Fruit fly (Drosophila melanogaster) whole organism, prepupa: ENCODE data around the gene CG16888.

Source experiments
- CG10669 ChIP-seq: fragments of 200-800 bp; sonication (Bioruptor generic); optimal IDR thresholded peaks from 3 replicates; lab custom pipeline; 2018; ENCODE audit warnings: missing biosample characterization, mild to moderate bottlenecking, missing genetic modification characterization, moderate library complexity
- CG1621 ChIP-seq: fragments of 200-800 bp; sonication (Bioruptor generic); optimal IDR thresholded peaks from 3 replicates; lab custom pipeline; 2018; ENCODE audit warnings: missing biosample characterization, mild to moderate bottlenecking, missing genetic modification characterization
- CG16779 ChIP-seq: fragments of 200-800 bp; sonication (Bioruptor generic); optimal IDR thresholded peaks from 3 replicates; lab custom pipeline; 2017; ENCODE audit warnings: missing biosample characterization, mild to moderate bottlenecking, missing genetic modification characterization
- CG3032 ChIP-seq: fragments of 200-800 bp; optimal IDR thresholded peaks from 2 replicates; lab custom pipeline; 2019; ENCODE audit warnings: missing biosample characterization, mild to moderate bottlenecking, missing genetic modification characterization, moderate library complexity
- CG31627 ChIP-seq: fragments of 200-800 bp; sonication (Bioruptor generic); optimal IDR thresholded peaks from 3 replicates; lab custom pipeline; 2016; ENCODE audit warnings: missing biosample characterization, missing genetic modification characterization
- CG34406 ChIP-seq: fragments of 200-800 bp; sonication (Bioruptor generic); optimal IDR thresholded peaks from 3 replicates; lab custom pipeline; 2016; ENCODE audit warnings: missing biosample characterization, missing genetic modification characterization
- CG4318 ChIP-seq: fragments of 200-800 bp; sonication (Bioruptor generic); optimal IDR thresholded peaks from 3 replicates; lab custom pipeline; 2017; ENCODE audit warnings: missing biosample characterization, mild to moderate bottlenecking, missing genetic modification characterization
- CG6163 ChIP-seq: fragments of 200-800 bp; sonication (Bioruptor generic); IDR thresholded peaks from 3 replicates; pipeline ENCODE4 v1.3.6; 2022; ENCODE audit warnings: missing biosample characterization, missing genetic modification characterization
- CG6276 ChIP-seq: fragments of 200-800 bp; sonication (Bioruptor generic); optimal IDR thresholded peaks from 2 replicates; lab custom pipeline; 2017; ENCODE audit warnings: missing biosample characterization, mild to moderate bottlenecking, missing genetic modification characterization
- CG6808 ChIP-seq: fragments of 200-800 bp; sonication (Bioruptor generic); optimal IDR thresholded peaks from 3 replicates; lab custom pipeline; 2017; ENCODE audit warnings: missing biosample characterization, missing genetic modification characterization, mild to moderate bottlenecking, moderate library complexity, missing genetic modification reagents
- CG8119 ChIP-seq: fragments of 200-800 bp; sonication (Bioruptor generic); IDR thresholded peaks from 3 replicates; pipeline ENCODE4 v1.3.6; 2022; ENCODE audit warnings: missing biosample characterization, missing genetic modification characterization
- CG8319 ChIP-seq: fragments of 200-800 bp; sonication (Bioruptor generic); optimal IDR thresholded peaks from 3 replicates; lab custom pipeline; 2016; ENCODE audit warnings: missing biosample characterization, missing genetic modification characterization
- CG8632 ChIP-seq: fragments of 200-800 bp; sonication (Bioruptor generic); optimal IDR thresholded peaks from 3 replicates; lab custom pipeline; 2016; ENCODE audit warnings: missing biosample characterization, missing genetic modification characterization
- Eip75B ChIP-seq: fragments of 200-800 bp; sonication (Bioruptor generic); optimal IDR thresholded peaks from 3 replicates; lab custom pipeline; 2016; ENCODE audit warnings: missing biosample characterization, missing genetic modification characterization
- Eip78C ChIP-seq: fragments of 200-800 bp; sonication (Bioruptor generic); peaks from one replicate; lab custom pipeline; 2016; ENCODE audit warnings: missing biosample characterization, missing genetic modification characterization
- Ets96B ChIP-seq: fragments of 200-800 bp; optimal IDR thresholded peaks from 2 replicates; lab custom pipeline; 2019; ENCODE audit warnings: missing biosample characterization, mild to moderate bottlenecking, missing genetic modification characterization, moderate library complexity
- Gug ChIP-seq: fragments of 200-800 bp; sonication (Bioruptor generic); IDR thresholded peaks from 2 replicates; pipeline ENCODE4 v1.3.6; 2022; ENCODE audit warnings: missing biosample characterization, missing genetic modification characterization
- Hr39 ChIP-seq: fragments of 200-800 bp; sonication (Bioruptor generic); optimal IDR thresholded peaks from 2 replicates; lab custom pipeline; 2016; ENCODE audit warnings: missing biosample characterization, missing genetic modification characterization
- Lpt ChIP-seq: fragments of 200-800 bp; sonication (Bioruptor generic); optimal IDR thresholded peaks from 3 replicates; lab custom pipeline; 2016; ENCODE audit warnings: missing biosample characterization, missing genetic modification characterization
- OdsH ChIP-seq: fragments of 200-800 bp; sonication (Bioruptor generic); optimal IDR thresholded peaks from 3 replicates; lab custom pipeline; 2016; ENCODE audit warnings: missing biosample characterization, missing genetic modification characterization
- Sox102F ChIP-seq: fragments of 200-800 bp; sonication (Bioruptor generic); optimal IDR thresholded peaks from 2 replicates; lab custom pipeline; 2016; ENCODE audit warnings: missing biosample characterization, mild to moderate bottlenecking, missing genetic modification characterization
- Sox14 ChIP-seq: fragments of 200-800 bp; sonication (Bioruptor generic); optimal IDR thresholded peaks from 3 replicates; lab custom pipeline; 2016; ENCODE audit warnings: missing biosample characterization, missing genetic modification characterization
- Sox15 ChIP-seq: fragments of 200-800 bp; sonication (Bioruptor generic); optimal IDR thresholded peaks from 3 replicates; lab custom pipeline; 2016; ENCODE audit warnings: missing biosample characterization, missing genetic modification characterization
- achi ChIP-seq: fragments of 200-800 bp; sonication (Bioruptor generic); optimal IDR thresholded peaks from 3 replicates; lab custom pipeline; 2016; ENCODE audit warnings: missing biosample characterization, missing genetic modification characterization
- acj6 ChIP-seq: fragments of 200-800 bp; sonication (Bioruptor generic); optimal IDR thresholded peaks from 3 replicates; lab custom pipeline; 2016; ENCODE audit warnings: missing biosample characterization, missing genetic modification characterization
- cyc ChIP-seq: fragments of 200-800 bp; sonication (Bioruptor generic); optimal IDR thresholded peaks from 3 replicates; lab custom pipeline; 2016; ENCODE audit warnings: missing biosample characterization, missing genetic modification characterization
- dsx ChIP-seq: fragments of 200-800 bp; optimal IDR thresholded peaks from 3 replicates; lab custom pipeline; 2019; ENCODE audit warnings: missing biosample characterization, mild to moderate bottlenecking, missing genetic modification characterization, moderate library complexity; ENCODE audit not compliant: poor library complexity, severe bottlenecking
- eg ChIP-seq: fragments of 200-800 bp; sonication (Bioruptor generic); IDR thresholded peaks from 3 replicates; pipeline ENCODE4 v1.3.6; 2022; ENCODE audit warnings: missing biosample characterization, missing genetic modification characterization
- esn ChIP-seq: fragments of 200-800 bp; sonication (Bioruptor generic); optimal IDR thresholded peaks from 2 replicates; lab custom pipeline; 2016; ENCODE audit warnings: missing biosample characterization, mild to moderate bottlenecking, missing genetic modification characterization, moderate library complexity
- fd59A ChIP-seq: fragments of 200-800 bp; sonication (Bioruptor generic); optimal IDR thresholded peaks from 2 replicates; lab custom pipeline; 2017; ENCODE audit warnings: missing biosample characterization, mild to moderate bottlenecking, missing genetic modification characterization, missing genetic modification reagents
- fd85E ChIP-seq: fragments of 200-800 bp; sonication (Bioruptor generic); optimal IDR thresholded peaks from 3 replicates; lab custom pipeline; 2016; ENCODE audit warnings: missing biosample characterization, missing genetic modification characterization
- fkh ChIP-seq: fragments of 200-800 bp; sonication (Bioruptor generic); optimal IDR thresholded peaks from 3 replicates; lab custom pipeline; 2017; ENCODE audit warnings: missing biosample characterization, mild to moderate bottlenecking, missing genetic modification characterization, moderate library complexity
- lz ChIP-seq: fragments of 200-800 bp; sonication (Bioruptor generic); optimal IDR thresholded peaks from 3 replicates; lab custom pipeline; 2016; ENCODE audit warnings: missing biosample characterization, missing genetic modification characterization
- pdm3 ChIP-seq: fragments of 200-800 bp; sonication (Bioruptor generic); optimal IDR thresholded peaks from 3 replicates; lab custom pipeline; 2016; ENCODE audit warnings: missing biosample characterization, missing genetic modification characterization
- salr ChIP-seq, 2 experiments: fragments of 200-800 bp; sonication (Bioruptor generic); optimal IDR thresholded peaks; 3 replicates each; lab custom pipeline; 2016 to 2018; ENCODE audit warnings: missing biosample characterization in 2 of 2, missing genetic modification characterization in 2 of 2, mild to moderate bottlenecking in 1 of 2
- svp ChIP-seq: fragments of 200-800 bp; sonication (Bioruptor generic); peaks from one replicate; lab custom pipeline; 2016; ENCODE audit warnings: missing biosample characterization, missing genetic modification characterization
- vri ChIP-seq: fragments of 200-800 bp; sonication (Bioruptor generic); optimal IDR thresholded peaks from 3 replicates; lab custom pipeline; 2016; ENCODE audit warnings: missing biosample characterization, mild to moderate bottlenecking, missing genetic modification characterization

The CG16888 gene

dm6 chr2L:13813156-13813555 is at the start of gene CG16888:
Gene CG16888, minus strand, starts transcription at chr2L:13813256.
- TF ChIP-seq Eip75B (GFP tag; lab: Kevin White, UChicago) (no peak), CG8632 (no peak), CG10669 (GFP tag; lab: Kevin White, UChicago) (no peak), CG34406 (GFP tag; lab: Kevin White, UChicago) (no peak), Sox15 (no peak), CG6163 (GFP tag; lab: Robert Waterston, UW) (no peak), acj6 (no peak), esn (GFP tag; lab: Kevin White, UChicago) (no peak), Ets96B (tag; lab: Kevin White, UChicago) (no peak), CG4318 (no peak), fkh (GFP tag; lab: Kevin White, UChicago) (no peak), Gug (no peak), salr (GFP tag; optimal IDR thresholded peaks at IDR 0.05; lab: Kevin White, UChicago) (no peak)

dm6 chr2L:13851098-13851497 is 38.0 kb upstream of the CG16888 start:
- TF ChIP-seq fd85E (GFP tag; lab: Kevin White, UChicago) (no peak), CG16779 (tag; lab: Kevin White, UChicago) (no peak), OdsH (GFP tag; lab: Kevin White, UChicago) (no peak), CG1621 (tag; lab: Kevin White, UChicago) (no peak), achi (no peak), CG8632 (no peak)

DNA sequence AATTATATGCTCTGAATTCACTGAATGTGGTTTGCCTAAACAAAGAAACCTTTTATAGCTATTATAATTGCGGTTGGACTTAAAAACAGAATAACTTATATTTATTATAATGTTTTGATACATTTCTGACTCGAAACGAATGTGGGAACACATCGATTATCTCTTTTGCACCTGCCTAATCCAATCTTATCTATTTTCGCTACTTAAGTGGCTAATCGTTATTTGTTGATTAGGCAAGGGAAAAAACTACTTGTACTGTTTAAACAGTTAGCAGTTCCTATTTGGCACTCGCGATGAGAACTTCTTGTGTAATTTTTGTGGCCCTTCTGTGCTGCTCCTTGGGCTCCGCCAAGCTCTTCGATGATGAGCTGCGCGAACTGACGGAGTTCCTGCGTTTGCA is 36.1 kb upstream of the CG16888 start, which contains the start of gene CG7968:
CG7968 (plus strand) TSS at position 276 of the 400 bp plus-strand sequence.
- TF ChIP-seq fd85E (GFP tag; lab: Kevin White, UChicago) = no peak
- TF ChIP-seq CG6808 = no peak
- TF ChIP-seq lz (GFP tag; lab: Kevin White, UChicago) = no peak
- TF ChIP-seq cyc (GFP tag; lab: Kevin White, UChicago) = no peak
- no peak for TF ChIP-seq Hr39
- TF ChIP-seq svp (GFP tag; lab: Kevin White, UChicago) = no peak
- no peak for TF ChIP-seq CG8119 (GFP tag; lab: Robert Waterston, UW)
- no peak for TF ChIP-seq CG31627 (GFP tag; lab: Kevin White, UChicago)

- no peak for TF ChIP-seq eg
- no peak for TF ChIP-seq CG3032 (tag; lab: Kevin White, UChicago)
- TF ChIP-seq CG1621 (tag; lab: Kevin White, UChicago) = no peak
- TF ChIP-seq Eip78C (GFP tag; lab: Kevin White, UChicago) = no peak
- TF ChIP-seq CG34406 (GFP tag; lab: Kevin White, UChicago) = no peak
- TF ChIP-seq esn (GFP tag; lab: Kevin White, UChicago) = no peak
- no peak for TF ChIP-seq CG6808
- TF ChIP-seq svp (GFP tag; lab: Kevin White, UChicago) = no peak
- TF ChIP-seq vri (GFP tag; lab: Kevin White, UChicago) = no peak
- TF ChIP-seq Sox14 (GFP tag; lab: Kevin White, UChicago) = no peak
- no peak for TF ChIP-seq CG8319 (GFP tag; lab: Kevin White, UChicago)
- no peak for TF ChIP-seq Sox102F (GFP tag; lab: Kevin White, UChicago)
- TF ChIP-seq Lpt = no peak
- TF ChIP-seq pdm3 = no peak
- no peak for TF ChIP-seq CG8632
- no peak for TF ChIP-seq fd59A (GFP tag; lab: Kevin White, UChicago)
- no peak for TF ChIP-seq CG6276 (GFP tag; lab: Kevin White, UChicago)
- TF ChIP-seq dsx (GFP tag; lab: Kevin White, UChicago) = no peak
- no peak for TF ChIP-seq Eip75B (GFP tag; lab: Kevin White, UChicago)
- TF ChIP-seq CG16779 (tag; lab: Kevin White, UChicago) = no peak
Observed at dm6 chr2L:13847625-13848024, 34.6 kb upstream of the CG16888 start, which contains the start of gene CG7953. Gene CG7953, plus strand, starts transcription at chr2L:13847925.
